Fruit fly (Drosophila melanogaster) whole organism, prepupa: ENCODE measurements around the gene Mst87F.

Source experiments
- CG11294 ChIP-seq: fragments of 200-800 bp; sonication (Bioruptor generic); IDR thresholded peaks from 2 replicates; pipeline ENCODE4 v1.3.6; 2022; ENCODE audit warnings: missing biosample characterization, missing genetic modification characterization
- CG11762 ChIP-seq: fragments of 200-800 bp; sonication (Bioruptor generic); optimal IDR thresholded peaks from 3 replicates; lab custom pipeline; 2016; ENCODE audit warnings: missing biosample characterization, missing genetic modification characterization; ENCODE audit not compliant: insufficient read depth
- CG11902 ChIP-seq: fragments of 200-800 bp; sonication (Bioruptor generic); optimal IDR thresholded peaks from 3 replicates; lab custom pipeline; 2016; ENCODE audit warnings: missing biosample characterization, missing genetic modification characterization
- CG34406 ChIP-seq: fragments of 200-800 bp; sonication (Bioruptor generic); optimal IDR thresholded peaks from 3 replicates; lab custom pipeline; 2016; ENCODE audit warnings: missing biosample characterization, missing genetic modification characterization
- CG3919 ChIP-seq: fragments of 200-800 bp; sonication (Bioruptor generic); optimal IDR thresholded peaks from 3 replicates; lab custom pipeline; 2016; ENCODE audit warnings: missing biosample characterization, missing genetic modification characterization
- CG6163 ChIP-seq: fragments of 200-800 bp; sonication (Bioruptor generic); IDR thresholded peaks from 3 replicates; pipeline ENCODE4 v1.3.6; 2022; ENCODE audit warnings: missing biosample characterization, missing genetic modification characterization
- CG6792 ChIP-seq: fragments of 200-800 bp; sonication (Bioruptor generic); optimal IDR thresholded peaks from 3 replicates; lab custom pipeline; 2016; ENCODE audit warnings: missing biosample characterization, missing genetic modification characterization
- CG6808 ChIP-seq: fragments of 200-800 bp; sonication (Bioruptor generic); optimal IDR thresholded peaks from 3 replicates; lab custom pipeline; 2017; ENCODE audit warnings: missing biosample characterization, missing genetic modification characterization, mild to moderate bottlenecking, moderate library complexity, missing genetic modification reagents
- Ets21C ChIP-seq: fragments of 200-800 bp; sonication (Bioruptor generic); optimal IDR thresholded peaks from 3 replicates; lab custom pipeline; 2016; ENCODE audit warnings: missing biosample characterization, missing genetic modification characterization
- Gug ChIP-seq: fragments of 200-800 bp; sonication (Bioruptor generic); IDR thresholded peaks from 2 replicates; pipeline ENCODE4 v1.3.6; 2022; ENCODE audit warnings: missing biosample characterization, missing genetic modification characterization
- Hr38 ChIP-seq: sonication (Bioruptor generic); optimal IDR thresholded peaks from 2 replicates; lab custom pipeline; 2016; ENCODE audit warnings: missing biosample characterization, missing genetic modification characterization
- Hr4 ChIP-seq: fragments of 200-800 bp; sonication (Bioruptor generic); optimal IDR thresholded peaks from 3 replicates; lab custom pipeline; 2016; ENCODE audit warnings: missing biosample characterization, missing genetic modification characterization
- Met ChIP-seq: fragments of 200-800 bp; sonication (Bioruptor generic); optimal IDR thresholded peaks from 3 replicates; lab custom pipeline; 2016; ENCODE audit warnings: missing biosample characterization, missing genetic modification characterization
- Sox14 ChIP-seq: fragments of 200-800 bp; sonication (Bioruptor generic); optimal IDR thresholded peaks from 3 replicates; lab custom pipeline; 2016; ENCODE audit warnings: missing biosample characterization, missing genetic modification characterization
- achi ChIP-seq: fragments of 200-800 bp; sonication (Bioruptor generic); optimal IDR thresholded peaks from 3 replicates; lab custom pipeline; 2016; ENCODE audit warnings: missing biosample characterization, missing genetic modification characterization
- cyc ChIP-seq: fragments of 200-800 bp; sonication (Bioruptor generic); optimal IDR thresholded peaks from 3 replicates; lab custom pipeline; 2016; ENCODE audit warnings: missing biosample characterization, missing genetic modification characterization
- lz ChIP-seq: fragments of 200-800 bp; sonication (Bioruptor generic); optimal IDR thresholded peaks from 3 replicates; lab custom pipeline; 2016; ENCODE audit warnings: missing biosample characterization, missing genetic modification characterization
- pdm3 ChIP-seq: fragments of 200-800 bp; sonication (Bioruptor generic); optimal IDR thresholded peaks from 3 replicates; lab custom pipeline; 2016; ENCODE audit warnings: missing biosample characterization, missing genetic modification characterization
- topi ChIP-seq: fragments of 200-800 bp; sonication (Bioruptor generic); optimal IDR thresholded peaks from 3 replicates; lab custom pipeline; 2016; ENCODE audit warnings: missing biosample characterization, missing genetic modification characterization
- vri ChIP-seq: fragments of 200-800 bp; sonication (Bioruptor generic); optimal IDR thresholded peaks from 3 replicates; lab custom pipeline; 2016; ENCODE audit warnings: missing biosample characterization, mild to moderate bottlenecking, missing genetic modification characterization

Gene Mst87F

DNA sequence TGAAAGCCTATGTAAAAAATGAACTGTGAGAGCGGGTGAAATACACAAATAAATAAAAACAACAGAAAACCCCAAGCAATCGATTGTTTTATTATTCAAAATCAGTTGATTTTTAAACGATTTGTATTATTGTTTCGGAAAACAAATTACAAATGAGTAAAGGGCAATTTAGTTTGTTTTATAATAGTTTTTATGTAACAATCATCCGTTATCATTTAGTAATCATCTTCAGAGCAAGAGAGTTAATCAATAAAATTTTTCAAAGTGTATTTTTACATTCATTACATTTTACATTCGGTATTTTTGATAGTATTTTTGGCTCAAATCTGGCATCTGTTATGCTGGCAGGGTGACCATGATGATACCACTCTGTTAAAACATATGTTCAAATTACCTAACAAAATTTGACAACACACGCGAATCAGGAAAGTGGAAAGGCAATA, 48.5 kb downstream of the Mst87F start, which contains the start of the genes CG42375 and CG9288 (continued):
- peak; percentile 46 for TF ChIP-seq Met (GFP tag; lab: Kevin White, UChicago)
- no peak for TF ChIP-seq CG3919 (GFP tag; lab: Kevin White, UChicago)
- TF ChIP-seq CG6163 (GFP tag; lab: Robert Waterston, UW), result peak; percentile 80
- peak; percentile 30 for TF ChIP-seq pdm3
- peak; percentile 8 for TF ChIP-seq CG34406 (GFP tag; lab: Kevin White, UChicago)
- peak; percentile 9 for TF ChIP-seq CG11902 (GFP tag; lab: Kevin White, UChicago)
- peak; percentile 42 for TF ChIP-seq CG6792 (GFP tag; lab: Kevin White, UChicago)
- TF ChIP-seq Hr38 (GFP tag; lab: Kevin White, UChicago), result no peak
- TF ChIP-seq Ets21C (GFP tag; lab: Kevin White, UChicago), result peak; percentile 14
- peak; percentile 57 for TF ChIP-seq CG6808 (GFP tag; lab: Kevin White, UChicago)
- peak; percentile 24; the same call in 1 of the 2 replicates for TF ChIP-seq CG11294 (GFP tag; lab: Robert Waterston, UW)
- TF ChIP-seq cyc (GFP tag; lab: Kevin White, UChicago), result peak; percentile 68
- TF ChIP-seq vri (GFP tag; lab: Kevin White, UChicago), result peak; percentile 78
- peak; percentile 0 for TF ChIP-seq Sox14
- peak; percentile 47 for TF ChIP-seq topi (GFP tag; lab: Kevin White, UChicago)
- TF ChIP-seq achi (GFP tag; lab: Kevin White, UChicago), result peak; percentile 34
- peak; percentile 74 for TF ChIP-seq CG11762 (GFP tag; lab: Kevin White, UChicago)
- peak; percentile 63 for TF ChIP-seq Gug (GFP tag; lab: Robert Waterston, UW)
- TF ChIP-seq lz (GFP tag; lab: Kevin White, UChicago), result peak; percentile 61
- peak; percentile 47 for TF ChIP-seq Hr4 (GFP tag; lab: Kevin White, UChicago)
